Worm (Caenorhabditis elegans): Measurements from ENCODE around the gene M04G7.2.

The M04G7.2 gene

ce11 chrIV:427100-427908 lies 33.5 kb downstream of the M04G7.2 start:
- TF ChIP-seq zip-8 (tag; optimal IDR thresholded peaks at IDR 0.05) (peak; percentile 34), nhr-28 (tag; optimal IDR thresholded peaks at IDR 0.05) (no peak), M03D4.4 (tag; optimal IDR thresholded peaks at IDR 0.05) (no peak), nhr-237 (tag; optimal IDR thresholded peaks at IDR 0.05) (no peak)

- no peak for TF ChIP-seq lin-32 (GFP tag; optimal IDR thresholded peaks at IDR 0.05)
- no peak for TF ChIP-seq elt-1 (tag; optimal IDR thresholded peaks at IDR 0.05; ENCODE audit: borderline replicate concordance, insufficient read depth)
- TF ChIP-seq ceh-43 (GFP tag; optimal IDR thresholded peaks at IDR 0.05) = no peak
- TF ChIP-seq pha-4 (tag; optimal IDR thresholded peaks at IDR 0.05) = no peak
- TF ChIP-seq ztf-11 (tag; optimal IDR thresholded peaks at IDR 0.05) = no peak
- no peak for TF ChIP-seq nhr-237 (tag; optimal IDR thresholded peaks at IDR 0.05)
- no peak for TF ChIP-seq tbx-8 (GFP tag; optimal IDR thresholded peaks at IDR 0.05)
- TF ChIP-seq mab-5 (tag; optimal IDR thresholded peaks at IDR 0.05) = no peak
- TF ChIP-seq lin-13 (tag; optimal IDR thresholded peaks at IDR 0.05) = no peak
- TF ChIP-seq sem-2 (GFP tag; optimal IDR thresholded peaks at IDR 0.05) = no peak
- TF ChIP-seq unc-62 (GFP tag; optimal IDR thresholded peaks at IDR 0.05) = no peak
- no peak for TF ChIP-seq bed-3 (GFP tag; optimal IDR thresholded peaks at IDR 0.05)
- TF ChIP-seq ceh-83 (GFP tag; optimal IDR thresholded peaks at IDR 0.05) = no peak
- TF ChIP-seq mls-2 (tag; optimal IDR thresholded peaks at IDR 0.05) = no peak
- TF ChIP-seq snpc-4 (tag; optimal IDR thresholded peaks at IDR 0.05) = no peak
- TF ChIP-seq ham-2 (GFP tag; optimal IDR thresholded peaks at IDR 0.05) = no peak
- TF ChIP-seq hlh-1 (tag; optimal IDR thresholded peaks at IDR 0.05) = no peak
Measured at ce11 chrIV:426597-426996, 34.2 kb downstream of the M04G7.2 start.

- TF ChIP-seq nhr-76 (tag; optimal IDR thresholded peaks at IDR 0.05) (no peak), lin-32 (GFP tag; optimal IDR thresholded peaks at IDR 0.05) (no peak), pha-4 (tag; optimal IDR thresholded peaks at IDR 0.05) (no peak), hlh-1 (tag; optimal IDR thresholded peaks at IDR 0.05) (no peak), elt-1 (tag; optimal IDR thresholded peaks at IDR 0.05; ENCODE audit: borderline replicate concordance, insufficient read depth) (no peak)
Measured at ce11 chrIV:425995-426394, 34.8 kb downstream of the M04G7.2 start, which contains the start of gene garr-1. Gene garr-1, plus strand, starts transcription at chrIV:426168.

- TF ChIP-seq ham-2 (GFP tag; optimal IDR thresholded peaks at IDR 0.05) = no peak
- TF ChIP-seq pha-4 (tag; optimal IDR thresholded peaks at IDR 0.05) = no peak
- TF ChIP-seq mls-2 (tag; optimal IDR thresholded peaks at IDR 0.05) = no peak
- TF ChIP-seq zip-8 (tag; optimal IDR thresholded peaks at IDR 0.05) = no peak
- no peak for TF ChIP-seq hlh-1 (tag; optimal IDR thresholded peaks at IDR 0.05)
- TF ChIP-seq blmp-1 (tag; optimal IDR thresholded peaks at IDR 0.05) = no peak
- TF ChIP-seq nhr-28 (tag; optimal IDR thresholded peaks at IDR 0.05) = no peak
- TF ChIP-seq ceh-39 (tag; optimal IDR thresholded peaks at IDR 0.05) = peak; percentile 58
- peak; percentile 48 for TF ChIP-seq mep-1 (tag; optimal IDR thresholded peaks at IDR 0.05)
- no peak for TF ChIP-seq M03D4.4 (tag; optimal IDR thresholded peaks at IDR 0.05)
- TF ChIP-seq nhr-76 (tag; optimal IDR thresholded peaks at IDR 0.05) = no peak
- TF ChIP-seq ceh-43 (GFP tag; optimal IDR thresholded peaks at IDR 0.05) = no peak
- peak; percentile 27 for TF ChIP-seq unc-120 (tag; optimal IDR thresholded peaks at IDR 0.05; ENCODE audit: poor library complexity, severe bottlenecking)
- TF ChIP-seq flh-1 (GFP tag; optimal IDR thresholded peaks at IDR 0.05) = no peak
- TF ChIP-seq nhr-2 (tag; optimal IDR thresholded peaks at IDR 0.05) = no peak
- TF ChIP-seq elt-3 (tag; optimal IDR thresholded peaks at IDR 0.05) = no peak
- TF ChIP-seq ces-1 (GFP tag; optimal IDR thresholded peaks at IDR 0.05) = peak; percentile 40
- peak; percentile 54 for TF ChIP-seq lsy-2 (tag; optimal IDR thresholded peaks at IDR 0.05)
- no peak for TF ChIP-seq lin-13 (tag; optimal IDR thresholded peaks at IDR 0.05)
- peak; percentile 2 for TF ChIP-seq nhr-237 (tag; optimal IDR thresholded peaks at IDR 0.05)
- TF ChIP-seq ceh-83 (GFP tag; optimal IDR thresholded peaks at IDR 0.05) = no peak
- no peak for TF ChIP-seq mab-5 (tag; optimal IDR thresholded peaks at IDR 0.05)
Measured at ce11 chrIV:425546-425945, 35.3 kb downstream of the M04G7.2 start.

DNA sequence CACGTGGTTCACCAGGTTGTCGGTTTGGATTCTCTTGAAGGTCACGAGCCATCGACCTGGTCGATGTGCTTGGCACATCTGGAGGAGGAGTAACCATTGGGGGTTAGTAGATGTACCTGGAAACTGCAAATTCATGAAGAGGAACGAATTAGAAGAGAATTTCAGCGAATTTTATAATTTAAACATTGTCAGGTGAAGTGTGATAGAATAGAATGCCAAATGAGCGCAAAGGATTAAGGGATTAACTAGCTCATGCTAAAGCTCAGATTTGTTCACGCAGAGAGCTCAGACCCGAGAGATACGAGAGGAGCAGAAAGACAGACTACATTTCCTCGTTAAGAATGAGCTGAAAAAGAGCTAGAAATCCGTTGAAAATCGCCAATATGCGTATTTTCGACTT lies 35.8 kb downstream of the M04G7.2 start, which contains the start of gene daf-18:
TSS of gene daf-18 (minus strand) at position 126 of the 400 bp plus-strand sequence.
- TF ChIP-seq ztf-11 (tag; optimal IDR thresholded peaks at IDR 0.05) = no peak
- TF ChIP-seq nhr-12 (tag; optimal IDR thresholded peaks at IDR 0.05) = no peak
- no peak for TF ChIP-seq hlh-1 (tag; optimal IDR thresholded peaks at IDR 0.05)
